Fruit fly (Drosophila melanogaster) S2 (cell line): Measurements from ENCODE around the gene Crag.

ENCODE experiments used
- CG8478 ChIP-seq: fragments of >200 bp; optimal IDR thresholded peaks from 2 replicates; lab custom pipeline; 2018
- CTCF ChIP-seq, 2 experiments: fragments of >200 bp; optimal IDR thresholded peaks; 2 replicates each; lab custom pipeline; 2018

Gene Crag

dm6 chrX:8591685-8592127 is at the start of gene Crag, which contains the start of gene CG12659:
Gene Crag (plus strand): TSS chrX:8592031.
Gene CG12659 (minus strand): TSS chrX:8591729.
- TF ChIP-seq CTCF (optimal IDR thresholded peaks at IDR 0.05; lab: Kevin White, UChicago) (no peak), CG8478 (lab: Kevin White, UChicago) (no peak)

DNA sequence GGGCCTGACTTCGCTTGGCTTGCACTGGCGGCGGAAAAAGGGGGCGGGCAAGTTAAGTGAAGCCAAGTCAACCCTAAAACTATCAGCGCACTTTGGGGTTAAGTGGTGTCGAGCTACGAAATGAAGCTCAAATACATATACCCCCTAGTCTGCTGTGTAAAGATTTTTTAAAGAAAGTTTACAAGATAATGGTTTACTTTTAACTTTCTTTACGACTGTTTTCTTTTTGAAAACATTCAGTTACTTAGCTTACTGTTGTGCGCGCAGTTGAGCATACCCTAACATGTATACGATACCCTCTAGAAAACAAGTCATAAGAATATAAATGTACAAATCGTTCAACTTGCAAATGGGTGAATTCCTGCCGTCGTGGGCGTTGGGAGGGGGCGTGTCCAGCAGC is 49.1 kb upstream of the Crag start:
- TF ChIP-seq CTCF (optimal IDR thresholded peaks at IDR 0.05; lab: Kevin White, UChicago) (no peak), CG8478 (lab: Kevin White, UChicago) (no peak)

dm6 chrX:8554303-8554702 is 37.5 kb upstream of the Crag start:
- no peak for TF ChIP-seq CG8478 (lab: Kevin White, UChicago)
- peak in 1 of 2 experiments; percentile 12 for TF ChIP-seq CTCF (optimal IDR thresholded peaks at IDR 0.05; lab: Kevin White, UChicago)

DNA sequence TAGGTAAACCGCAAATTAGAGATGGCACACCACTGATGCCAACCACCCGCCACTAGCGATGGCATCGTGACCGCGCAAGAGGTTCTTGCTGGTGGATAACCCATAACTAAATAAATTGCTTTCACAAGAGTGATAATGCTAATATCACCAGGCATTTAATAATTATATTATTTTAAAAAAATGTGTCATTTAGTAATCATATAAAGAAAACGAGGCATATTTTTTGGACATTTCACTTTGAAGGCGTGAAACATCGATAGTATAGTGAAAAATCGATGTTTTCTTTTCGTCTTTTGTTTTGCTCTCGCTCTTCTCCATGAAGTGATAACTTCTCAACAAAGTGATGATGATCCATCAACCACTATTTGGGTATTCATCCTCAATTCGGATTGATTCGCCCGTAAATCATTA is 33.1 kb upstream of the Crag start, which contains the start of gene IntS4:
Gene IntS4, minus strand, starts transcription at position 20 of the 411 bp plus-strand sequence.
- no peak for TF ChIP-seq CTCF (optimal IDR thresholded peaks at IDR 0.05; lab: Kevin White, UChicago)
- no peak for TF ChIP-seq CG8478 (lab: Kevin White, UChicago)

DNA sequence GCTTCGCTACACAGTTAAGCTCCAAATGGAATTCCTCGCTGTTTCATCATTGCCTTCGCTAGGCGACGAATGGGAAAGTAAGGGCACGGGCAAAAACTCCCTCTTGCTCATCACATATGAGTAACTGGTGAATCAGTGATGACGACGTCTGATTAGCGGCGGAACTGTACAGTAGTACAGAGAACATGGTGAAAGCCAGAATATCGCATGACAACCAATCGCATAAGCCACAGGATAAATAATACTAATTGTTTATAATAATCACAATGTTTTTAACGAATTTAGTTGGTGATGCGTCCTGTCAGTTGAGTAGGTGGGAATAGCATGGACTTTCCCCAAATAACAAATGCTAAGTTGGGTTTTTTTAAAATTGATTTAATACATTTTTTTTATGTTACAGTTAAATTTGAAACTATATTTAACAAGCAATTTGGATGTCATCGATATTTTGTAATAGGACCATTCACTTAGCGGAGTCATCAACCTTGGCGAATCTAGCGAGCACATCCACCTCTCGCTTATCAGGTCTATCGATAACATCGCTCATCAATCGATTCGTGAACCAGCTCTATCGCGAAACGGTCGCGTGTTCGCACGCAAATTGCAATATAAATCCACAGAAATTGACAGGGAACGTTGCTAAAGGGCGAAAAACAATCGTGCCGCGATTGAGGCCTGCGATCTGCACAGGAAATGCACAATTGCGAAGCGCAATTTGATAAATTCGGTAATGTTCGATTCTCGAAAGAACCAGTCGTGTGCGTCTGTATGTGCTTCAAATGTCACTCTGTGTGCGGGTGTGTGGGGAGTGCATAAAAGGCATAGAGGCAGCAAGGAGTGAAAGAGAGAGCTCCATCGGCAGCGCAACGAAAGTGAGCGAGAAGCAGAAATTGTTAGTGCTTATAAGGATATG is 31.5 kb upstream of the Crag start, which contains the start of the genes CG12112 and Trf4-1:
Gene CG12112, minus strand, starts transcription at position 106 of the 913 bp plus-strand sequence.
Gene Trf4-1, plus strand, starts transcription at position 236 of the 913 bp plus-strand sequence.
- TF ChIP-seq CTCF (optimal IDR thresholded peaks at IDR 0.05; lab: Kevin White, UChicago) (peak; percentile 44 to 51), CG8478 (lab: Kevin White, UChicago) (no peak)

DNA sequence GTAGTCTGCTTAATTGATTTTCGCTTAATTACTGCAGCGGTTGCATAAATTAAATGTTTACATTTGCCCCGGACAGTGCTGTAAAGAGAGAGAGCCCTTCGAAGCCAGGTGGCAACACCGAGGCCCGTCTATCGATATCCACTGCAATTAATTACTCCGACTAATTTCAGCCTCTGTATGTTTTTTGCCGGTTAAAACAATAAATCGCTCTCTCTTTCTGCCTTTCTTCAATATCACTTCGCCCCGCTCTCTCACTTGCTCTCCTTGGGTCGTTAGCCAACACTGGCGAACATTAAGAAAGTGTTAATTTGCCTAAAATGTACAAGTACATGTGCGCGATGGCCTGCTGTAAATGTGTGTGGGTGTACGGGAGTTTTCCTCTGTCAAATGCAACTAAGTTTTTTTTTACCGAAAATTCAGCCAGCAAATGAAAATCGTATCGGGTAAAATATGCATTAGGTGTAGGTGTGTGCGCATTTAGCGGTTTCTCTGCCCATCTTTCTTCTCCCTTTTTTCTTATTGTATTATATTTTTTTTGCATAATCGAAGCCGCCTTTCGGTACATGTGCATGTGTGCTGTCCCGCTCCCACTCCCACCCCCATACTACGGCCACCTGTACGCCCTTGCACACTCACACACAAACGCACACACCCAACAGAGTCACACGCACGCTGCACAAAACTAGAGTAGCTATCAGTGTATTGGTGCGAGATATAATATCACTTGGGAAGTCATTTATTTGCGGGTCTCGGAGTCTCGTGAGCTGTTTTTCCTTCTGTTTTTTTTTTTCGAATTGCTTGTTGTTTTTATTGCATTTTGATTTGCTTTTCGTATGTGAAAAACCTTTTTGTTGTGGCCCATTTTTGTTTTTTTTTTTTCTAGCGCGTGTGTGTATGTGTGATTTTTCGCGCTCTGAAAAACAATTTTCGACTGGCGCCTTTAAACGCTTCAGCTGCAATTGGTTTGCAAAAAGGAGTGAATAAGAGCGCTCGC is 30.1 kb upstream of the Crag start:
- TF ChIP-seq CG8478 (lab: Kevin White, UChicago) (no peak), CTCF (optimal IDR thresholded peaks at IDR 0.05; lab: Kevin White, UChicago) (no peak)

- TF ChIP-seq CG8478 (lab: Kevin White, UChicago) (no peak), CTCF (optimal IDR thresholded peaks at IDR 0.05; lab: Kevin White, UChicago) (no peak)
Measured at dm6 chrX:8569038-8569437, 22.8 kb upstream of the Crag start.

- no peak for TF ChIP-seq CG8478 (lab: Kevin White, UChicago)
- TF ChIP-seq CTCF (optimal IDR thresholded peaks at IDR 0.05; lab: Kevin White, UChicago): no peak
Measured at dm6 chrX:8569639-8570038, 22.2 kb upstream of the Crag start.

DNA sequence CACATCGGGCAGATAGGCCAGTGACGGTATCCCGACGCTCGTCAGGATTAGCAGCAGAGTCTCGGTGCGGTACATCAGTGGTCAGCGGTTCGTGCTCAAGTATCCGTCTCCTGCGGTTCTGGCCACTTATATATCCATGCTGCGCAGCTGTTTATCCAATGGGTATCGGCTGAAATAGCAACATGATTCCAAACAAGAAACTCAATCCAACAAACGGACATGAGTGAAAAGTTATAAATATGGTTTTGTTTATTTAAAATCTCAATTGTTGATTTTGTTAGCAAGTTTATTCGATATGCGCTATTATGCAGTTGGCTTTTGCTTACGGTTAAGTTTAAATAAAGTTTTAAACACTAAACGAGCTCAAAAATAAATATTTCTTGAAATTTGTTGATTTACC is 21.0 kb upstream of the Crag start, which contains the start of gene CG12111:
Gene CG12111, minus strand, starts transcription at position 101 of the 400 bp plus-strand sequence.
- TF ChIP-seq CG8478 (lab: Kevin White, UChicago) (no peak), CTCF (optimal IDR thresholded peaks at IDR 0.05; lab: Kevin White, UChicago) (no peak)

DNA sequence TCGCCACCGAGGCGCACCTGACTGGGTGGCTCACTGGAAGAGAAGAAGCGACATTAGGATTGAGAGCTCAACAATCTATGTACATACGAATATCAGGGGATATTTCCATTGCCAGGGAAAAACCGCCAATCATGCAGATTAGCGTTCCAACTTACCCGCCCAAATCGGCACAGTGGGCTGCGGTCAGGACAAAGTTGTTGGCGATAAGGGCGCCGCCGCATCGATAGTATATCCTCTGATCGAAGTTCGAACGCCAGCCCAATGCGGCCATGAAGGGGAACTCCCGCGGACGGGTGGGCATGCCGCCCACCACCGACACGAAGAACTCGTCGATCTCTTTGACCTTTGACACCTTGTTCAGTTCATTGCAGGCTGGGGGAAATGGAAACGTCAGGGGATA is 19.9 kb upstream of the Crag start:
- TF ChIP-seq CTCF (optimal IDR thresholded peaks at IDR 0.05; lab: Kevin White, UChicago): no peak
- no peak for TF ChIP-seq CG8478 (lab: Kevin White, UChicago)

dm6 chrX:8572939-8573594 is 18.8 kb upstream of the Crag start, which contains the start of gene spirit:
Gene spirit (minus strand): TSS chrX:8573593.
- TF ChIP-seq CG8478 (lab: Kevin White, UChicago): no peak
- TF ChIP-seq CTCF (optimal IDR thresholded peaks at IDR 0.05; lab: Kevin White, UChicago): no peak

DNA sequence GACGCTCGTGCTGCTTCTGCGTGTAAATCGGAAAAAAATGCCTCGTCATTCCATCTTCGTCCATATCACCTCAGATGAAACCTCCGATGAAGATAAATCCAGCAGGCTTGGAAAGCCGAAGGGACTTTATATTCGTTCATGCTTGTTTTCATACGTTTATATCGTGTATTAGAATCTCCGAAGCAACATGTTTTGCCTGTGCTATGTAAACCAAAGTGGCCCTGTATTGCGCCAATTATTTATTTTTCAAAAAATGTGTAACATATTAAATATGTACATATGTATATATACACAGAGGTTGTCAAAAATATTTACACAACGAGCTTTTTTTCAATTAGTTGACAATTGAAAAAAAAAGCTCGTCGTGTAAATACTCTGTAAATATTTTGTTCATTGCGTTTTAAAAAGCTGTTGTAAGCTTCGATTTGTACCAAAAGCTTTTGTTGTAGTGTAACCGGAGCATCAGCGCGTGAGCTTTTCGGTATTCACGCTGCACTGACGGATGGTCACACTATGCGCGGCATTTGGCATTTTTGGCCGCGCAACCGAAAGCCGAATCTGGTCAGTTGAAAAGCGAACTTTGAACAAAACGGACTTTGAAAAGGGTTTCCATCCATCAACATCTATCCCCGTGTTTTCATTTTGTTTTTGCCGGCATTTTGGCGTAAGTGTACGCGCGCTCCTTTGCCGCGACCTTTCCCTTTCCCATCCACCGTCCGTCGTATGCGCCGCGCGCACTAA is 17.9 kb upstream of the Crag start, which contains the start of gene CG12065:
Gene CG12065, plus strand, starts transcription at position 563 of the 741 bp plus-strand sequence.
- peak in 1 of 2 experiments; percentile 8 for TF ChIP-seq CTCF (optimal IDR thresholded peaks at IDR 0.05; lab: Kevin White, UChicago)
- no peak for TF ChIP-seq CG8478 (lab: Kevin White, UChicago)
